Worm (Caenorhabditis elegans) whole organism, late embryonic: ENCODE measurements around the gene F42A9.3.

Experiments used
- C08G9.2 ChIP-seq: sonication (generic microtip); optimal IDR thresholded peaks from 2 replicates; lab custom pipeline; 2016; ENCODE audit warnings: mild to moderate bottlenecking, missing genetic modification characterization, moderate library complexity, missing compliant biosample characterization
- C38D4.7 ChIP-seq: fragments of 200-800 bp; sonication (Bioruptor generic); optimal IDR thresholded peaks from 2 replicates; lab custom pipeline; 2018; ENCODE audit warnings: mild to moderate bottlenecking, missing genetic modification characterization, moderate library complexity, missing compliant biosample characterization
- K02D7.2 ChIP-seq: sonication (generic microtip); optimal IDR thresholded peaks from 2 replicates; lab custom pipeline; 2017; ENCODE audit warnings: mild to moderate bottlenecking, missing genetic modification characterization, missing compliant biosample characterization
- K09A11.1 ChIP-seq: sonication (generic microtip); optimal IDR thresholded peaks from 2 replicates; lab custom pipeline; 2017; ENCODE audit warnings: antibody characterized with exemption, mild to moderate bottlenecking, missing genetic modification characterization, missing compliant biosample characterization; ENCODE audit not compliant: insufficient read depth
- T23F11.4 ChIP-seq: fragments of 200-800 bp; sonication (Bioruptor generic); optimal IDR thresholded peaks from 2 replicates; lab custom pipeline; 2018; ENCODE audit warnings: mild to moderate bottlenecking, missing genetic modification characterization, missing compliant biosample characterization
- Y22D7AL.16 ChIP-seq: sonication (generic microtip); optimal IDR thresholded peaks from 2 replicates; lab custom pipeline; 2016; ENCODE audit warnings: missing genetic modification characterization, missing compliant biosample characterization
- ama-1 ChIP-seq: fragments of 150-350 bp; optimal IDR thresholded peaks from 2 replicates; lab custom pipeline; 2014
- ceh-18 ChIP-seq: sonication (generic microtip); optimal IDR thresholded peaks from 2 replicates; lab custom pipeline; 2016; ENCODE audit warnings: missing genetic modification characterization, missing compliant biosample characterization
- ceh-2 ChIP-seq: sonication (generic microtip); optimal IDR thresholded peaks from 2 replicates; lab custom pipeline; 2016; ENCODE audit warnings: missing genotype, missing genetic modification characterization, missing compliant biosample characterization
- ceh-22 ChIP-seq: sonication (generic microtip); optimal IDR thresholded peaks from 2 replicates; lab custom pipeline; 2017; ENCODE audit warnings: missing biosample characterization, missing genetic modification characterization
- ceh-24 ChIP-seq: sonication (generic microtip); optimal IDR thresholded peaks from 2 replicates; lab custom pipeline; 2016; ENCODE audit warnings: mild to moderate bottlenecking, missing genetic modification characterization, missing compliant biosample characterization
- ceh-30 ChIP-seq: fragments of 150-350 bp; optimal IDR thresholded peaks from 2 replicates; lab custom pipeline; 2014; ENCODE audit warnings: missing biosample characterization, missing genetic modification characterization
- ceh-31 ChIP-seq: sonication (generic microtip); optimal IDR thresholded peaks from 2 replicates; lab custom pipeline; 2016; ENCODE audit warnings: missing genetic modification characterization, missing compliant biosample characterization
- ceh-34 ChIP-seq: sonication (generic microtip); optimal IDR thresholded peaks from 2 replicates; lab custom pipeline; 2016; ENCODE audit warnings: mild to moderate bottlenecking, missing genetic modification characterization, missing compliant biosample characterization
- ceh-45 ChIP-seq: fragments of 200-800 bp; sonication (Bioruptor generic); IDR thresholded peaks from 2 replicates; pipeline ENCODE4 v1.3.6; 2022; ENCODE audit warnings: missing genetic modification reagents, missing genetic modification characterization, missing compliant biosample characterization
- ceh-6 ChIP-seq: fragments of 200-800 bp; sonication (Bioruptor generic); optimal IDR thresholded peaks from 2 replicates; lab custom pipeline; 2018; ENCODE audit warnings: mild to moderate bottlenecking, missing genetic modification characterization, missing compliant biosample characterization
- che-1 ChIP-seq: sonication (generic microtip); optimal IDR thresholded peaks from 2 replicates; lab custom pipeline; 2016; ENCODE audit warnings: mild to moderate bottlenecking, missing genetic modification characterization, missing compliant biosample characterization
- dmd-4 ChIP-seq: sonication (generic microtip); optimal IDR thresholded peaks from 2 replicates; lab custom pipeline; 2016; ENCODE audit warnings: borderline replicate concordance, missing genetic modification characterization, missing compliant biosample characterization
- elt-2 ChIP-seq: sonication (generic microtip); optimal IDR thresholded peaks from 2 replicates; lab custom pipeline; 2016; ENCODE audit warnings: missing genetic modification reagents, missing genetic modification characterization, missing compliant biosample characterization
- elt-4 ChIP-seq: sonication (generic microtip); optimal IDR thresholded peaks from 2 replicates; lab custom pipeline; 2016; ENCODE audit warnings: missing genetic modification characterization, missing compliant biosample characterization
- ets-4 ChIP-seq: sonication (generic microtip); optimal IDR thresholded peaks from 2 replicates; lab custom pipeline; 2016; ENCODE audit warnings: missing genetic modification characterization, missing compliant biosample characterization
- fkh-10 ChIP-seq: fragments of 150-350 bp; optimal IDR thresholded peaks from 2 replicates; lab custom pipeline; 2014; ENCODE audit warnings: missing biosample characterization, missing genetic modification reagents, missing genetic modification characterization
- gmeb-2 ChIP-seq: sonication (generic microtip); optimal IDR thresholded peaks from 2 replicates; lab custom pipeline; 2016; ENCODE audit warnings: missing genetic modification characterization, inconsistent platforms, missing compliant biosample characterization
- hlh-30 ChIP-seq: sonication (generic microtip); optimal IDR thresholded peaks from 2 replicates; lab custom pipeline; 2017; ENCODE audit warnings: antibody characterized with exemption, missing genetic modification characterization, missing compliant biosample characterization; ENCODE audit not compliant: insufficient read depth
- hlh-6 ChIP-seq: sonication (generic microtip); optimal IDR thresholded peaks from 2 replicates; lab custom pipeline; 2016; ENCODE audit warnings: missing genotype, missing genetic modification characterization, missing compliant biosample characterization
- hlh-8 ChIP-seq: sonication (generic microtip); optimal IDR thresholded peaks from 2 replicates; lab custom pipeline; 2016; ENCODE audit warnings: missing genotype, missing genetic modification characterization, missing compliant biosample characterization
- nfya-1 ChIP-seq: sonication (generic microtip); optimal IDR thresholded peaks from 2 replicates; lab custom pipeline; 2017; ENCODE audit warnings: missing genetic modification characterization, mild to moderate bottlenecking, missing compliant biosample characterization, antibody characterized with exemption, moderate library complexity
- nhr-11 ChIP-seq: fragments of 150-350 bp; optimal IDR thresholded peaks from 2 replicates; lab custom pipeline; 2014; ENCODE audit warnings: missing biosample characterization, missing genetic modification characterization
- npax-4 ChIP-seq: sonication (generic microtip); optimal IDR thresholded peaks from 2 replicates; lab custom pipeline; 2016; ENCODE audit warnings: missing genetic modification characterization, missing compliant biosample characterization
- odd-2 ChIP-seq: sonication (generic microtip); optimal IDR thresholded peaks from 2 replicates; lab custom pipeline; 2017; ENCODE audit warnings: antibody characterized with exemption, mild to moderate bottlenecking, missing genetic modification characterization, missing compliant biosample characterization
- pag-3 ChIP-seq: sonication (generic microtip); optimal IDR thresholded peaks from 2 replicates; lab custom pipeline; 2016; ENCODE audit warnings: missing compliant biosample characterization, missing genetic modification characterization, borderline replicate concordance
- pat-9 ChIP-seq: fragments of 200-800 bp; sonication (Bioruptor generic); optimal IDR thresholded peaks from 2 replicates; lab custom pipeline; 2018; ENCODE audit warnings: mild to moderate bottlenecking, missing genetic modification characterization, moderate library complexity, missing compliant biosample characterization
- pha-2 ChIP-seq: sonication (generic microtip); optimal IDR thresholded peaks from 2 replicates; lab custom pipeline; 2017; ENCODE audit warnings: mild to moderate bottlenecking, missing genetic modification characterization, missing compliant biosample characterization
- pros-1 ChIP-seq: fragments of 150-350 bp; optimal IDR thresholded peaks from 2 replicates; lab custom pipeline; 2014; ENCODE audit warnings: missing biosample characterization, missing genetic modification reagents, missing genetic modification characterization
- rnt-1 ChIP-seq: sonication (generic microtip); optimal IDR thresholded peaks from 2 replicates; lab custom pipeline; 2016; ENCODE audit warnings: missing genetic modification characterization, missing compliant biosample characterization
- sdc-2 ChIP-seq: sonication (generic microtip); optimal IDR thresholded peaks from 2 replicates; lab custom pipeline; 2016; ENCODE audit warnings: missing genotype, missing genetic modification characterization, missing compliant biosample characterization
- tbx-2 ChIP-seq: sonication (generic microtip); optimal IDR thresholded peaks from 2 replicates; lab custom pipeline; 2016; ENCODE audit warnings: missing genetic modification characterization, missing compliant biosample characterization
- ttx-3 ChIP-seq: sonication (generic microtip); optimal IDR thresholded peaks from 2 replicates; lab custom pipeline; 2016; ENCODE audit warnings: missing genetic modification reagents, missing genetic modification characterization, missing compliant biosample characterization
- unc-42 ChIP-seq: sonication (generic microtip); optimal IDR thresholded peaks from 2 replicates; lab custom pipeline; 2016; ENCODE audit warnings: missing genotype, missing genetic modification characterization, missing compliant biosample characterization
- unc-55 ChIP-seq: sonication (generic microtip); optimal IDR thresholded peaks from 2 replicates; lab custom pipeline; 2017; ENCODE audit warnings: missing biosample characterization, missing genetic modification reagents, missing genetic modification characterization
- unc-86 ChIP-seq: sonication (generic microtip); optimal IDR thresholded peaks from 2 replicates; lab custom pipeline; 2016; ENCODE audit warnings: missing genetic modification characterization, missing compliant biosample characterization
- zip-5 ChIP-seq: sonication (generic microtip); optimal IDR thresholded peaks from 2 replicates; lab custom pipeline; 2016; ENCODE audit warnings: missing genetic modification characterization, missing compliant biosample characterization
- ztf-16 ChIP-seq: sonication (generic microtip); optimal IDR thresholded peaks from 2 replicates; lab custom pipeline; 2017; ENCODE audit warnings: missing genetic modification characterization, missing compliant biosample characterization

F42A9.3 gene

ce11 chrIV:8618698-8619097, 1.6 kb downstream of the F42A9.3 start, which contains the start of gene F42A9.8:
TSS of gene F42A9.8 (minus strand) at chrIV:8618785.
- no peak for TF ChIP-seq ceh-6 (GFP tag; lab: Kevin White, UChicago)
- TF ChIP-seq ttx-3 (tag; lab: Kevin White, UChicago), result no peak
- TF ChIP-seq unc-86, result no peak

- peak; percentile 38 for TF ChIP-seq unc-55
- peak; percentile 79 for TF ChIP-seq hlh-30 (tag; lab: Kevin White, UChicago)
- no peak for TF ChIP-seq ama-1 (lab: Kevin White, UChicago)
- TF ChIP-seq ceh-31 (tag; lab: Kevin White, UChicago), result peak; percentile 43
- TF ChIP-seq dmd-4, result no peak
- no peak for TF ChIP-seq fkh-10 (GFP tag; lab: Kevin White, UChicago)
- peak; percentile 55 for TF ChIP-seq nfya-1 (tag; lab: Kevin White, UChicago)
- peak; percentile 53 for TF ChIP-seq tbx-2 (tag; lab: Kevin White, UChicago)
Observed at ce11 chrIV:8620102-8620733, 3.2 kb downstream of the F42A9.3 start, which contains the start of gene lin-49. TSS of gene lin-49 (plus strand) at chrIV:8620683.

ce11 chrIV:8625730-8626129, 8.7 kb downstream of the F42A9.3 start:
- no peak for TF ChIP-seq nhr-11 (tag; lab: Kevin White, UChicago)
- no peak for TF ChIP-seq ceh-2 (tag; lab: Kevin White, UChicago)
- no peak for TF ChIP-seq pros-1 (tag; lab: Kevin White, UChicago)
- TF ChIP-seq C08G9.2 (tag; lab: Kevin White, UChicago), result no peak
- no peak for TF ChIP-seq odd-2 (tag; lab: Kevin White, UChicago)
- TF ChIP-seq ceh-45 (GFP tag; lab: Robert Waterston, UW), result no peak
- TF ChIP-seq ceh-30 (tag; lab: Kevin White, UChicago), result no peak
- no peak for TF ChIP-seq T23F11.4 (GFP tag; lab: Kevin White, UChicago)

ce11 chrIV:8626294-8626693, 9.2 kb downstream of the F42A9.3 start:
- peak; percentile 77 for TF ChIP-seq unc-42 (tag; lab: Kevin White, UChicago)
- no peak for TF ChIP-seq zip-5 (tag; lab: Kevin White, UChicago)

- TF ChIP-seq che-1, result no peak
- peak; percentile 53 for TF ChIP-seq hlh-6 (tag; lab: Kevin White, UChicago)
- TF ChIP-seq hlh-8 (tag; lab: Kevin White, UChicago), result no peak
- no peak for TF ChIP-seq K09A11.1 (tag; lab: Kevin White, UChicago)
- TF ChIP-seq elt-4 (tag; lab: Kevin White, UChicago), result no peak
- no peak for TF ChIP-seq T23F11.4 (GFP tag; lab: Kevin White, UChicago)
- peak; percentile 4 for TF ChIP-seq ceh-18 (tag; lab: Kevin White, UChicago)
- TF ChIP-seq sdc-2 (tag; lab: Kevin White, UChicago), result peak; percentile 38
- TF ChIP-seq ets-4 (tag; lab: Kevin White, UChicago), result no peak
- TF ChIP-seq elt-2 (tag; lab: Kevin White, UChicago), result no peak
- TF ChIP-seq ttx-3 (tag; lab: Kevin White, UChicago), result no peak
- no peak for TF ChIP-seq ceh-34 (tag; lab: Kevin White, UChicago)
- no peak for TF ChIP-seq pat-9 (tag; lab: Kevin White, UChicago)
- TF ChIP-seq tbx-2 (tag; lab: Kevin White, UChicago), result peak; percentile 8
- no peak for TF ChIP-seq rnt-1
- no peak for TF ChIP-seq ceh-24 (tag; lab: Kevin White, UChicago)
- no peak for TF ChIP-seq odd-2 (tag; lab: Kevin White, UChicago)
- TF ChIP-seq pag-3, result no peak
- no peak for TF ChIP-seq ceh-22 (tag; lab: Kevin White, UChicago)
- no peak for TF ChIP-seq C38D4.7
- TF ChIP-seq K02D7.2 (tag; lab: Kevin White, UChicago), result no peak
- TF ChIP-seq ceh-31 (tag; lab: Kevin White, UChicago), result peak; percentile 37
- no peak for TF ChIP-seq npax-4
- no peak for TF ChIP-seq hlh-30 (tag; lab: Kevin White, UChicago)
- TF ChIP-seq ceh-30 (tag; lab: Kevin White, UChicago), result no peak
- TF ChIP-seq unc-55, result no peak
- no peak for TF ChIP-seq ztf-16 (tag; lab: Kevin White, UChicago)
- TF ChIP-seq gmeb-2 (tag; lab: Kevin White, UChicago), result no peak
- TF ChIP-seq pha-2 (tag; lab: Kevin White, UChicago), result no peak
- peak; percentile 14 for TF ChIP-seq pros-1 (tag; lab: Kevin White, UChicago)
- no peak for TF ChIP-seq unc-42 (tag; lab: Kevin White, UChicago)
- no peak for TF ChIP-seq nhr-11 (tag; lab: Kevin White, UChicago)
- no peak for TF ChIP-seq Y22D7AL.16
Observed at ce11 chrIV:8627328-8627727, 10.3 kb downstream of the F42A9.3 start, which contains the start of gene F42A9.11. TSS of gene F42A9.11 (plus strand) at chrIV:8627637.
